Fruit fly (Drosophila melanogaster) whole organism, adult: ENCODE data around the gene CG7320.

Experiments used
- CG11617 ChIP-seq: fragments of 200-800 bp; sonication (Bioruptor generic); optimal IDR thresholded peaks from 2 replicates; lab custom pipeline; 2017; ENCODE audit warnings: mild to moderate bottlenecking, missing biosample characterization, missing genetic modification reagents, missing genetic modification characterization
- CG14711 ChIP-seq: fragments of 200-800 bp; sonication (Bioruptor generic); optimal IDR thresholded peaks from 2 replicates; lab custom pipeline; 2018; ENCODE audit warnings: missing biosample characterization, mild to moderate bottlenecking, missing genetic modification characterization, moderate library complexity
- CG1620 ChIP-seq: fragments of 200-800 bp; sonication (Bioruptor generic); optimal IDR thresholded peaks from 2 replicates; lab custom pipeline; 2016; ENCODE audit warnings: missing biosample characterization, missing genetic modification characterization
- CG33017 ChIP-seq: fragments of 200-800 bp; sonication (Bioruptor generic); optimal IDR thresholded peaks from 2 replicates; lab custom pipeline; 2018; ENCODE audit warnings: missing biosample characterization, mild to moderate bottlenecking, missing genetic modification characterization, moderate library complexity
- CG5204 ChIP-seq: fragments of 200-800 bp; sonication (Bioruptor generic); optimal IDR thresholded peaks from 2 replicates; lab custom pipeline; 2016; ENCODE audit warnings: missing biosample characterization, missing genetic modification characterization
- CG7045 ChIP-seq: fragments of 200-800 bp; sonication (Bioruptor generic); optimal IDR thresholded peaks from 2 replicates; lab custom pipeline; 2017; ENCODE audit warnings: missing biosample characterization, mild to moderate bottlenecking, missing genetic modification characterization
- CG7101 ChIP-seq: fragments of 200-800 bp; sonication (Bioruptor generic); optimal IDR thresholded peaks from 2 replicates; lab custom pipeline; 2018; ENCODE audit warnings: missing biosample characterization, mild to moderate bottlenecking, missing genetic modification characterization, moderate library complexity
- Crg-1 ChIP-seq: fragments of 200-800 bp; sonication (Bioruptor generic); optimal IDR thresholded peaks from 2 replicates; lab custom pipeline; 2016; ENCODE audit warnings: missing biosample characterization, missing genetic modification characterization
- Hr96 ChIP-seq: fragments of 200-800 bp; sonication (Bioruptor generic); optimal IDR thresholded peaks from 2 replicates; lab custom pipeline; 2016; ENCODE audit warnings: missing biosample characterization, missing genetic modification characterization
- Mnt ChIP-seq: fragments of 200-800 bp; sonication (Bioruptor generic); optimal IDR thresholded peaks from 2 replicates; lab custom pipeline; 2016; ENCODE audit warnings: missing biosample characterization, mild to moderate bottlenecking, missing genetic modification characterization
- bab1 ChIP-seq: fragments of 200-800 bp; sonication (Bioruptor generic); optimal IDR thresholded peaks from 3 replicates; lab custom pipeline; 2019; ENCODE audit warnings: missing biosample characterization, mild to moderate bottlenecking, missing genetic modification characterization, moderate library complexity
- kay ChIP-seq: fragments of 200-800 bp; sonication (Bioruptor generic); peaks from one replicate; lab custom pipeline; 2016; ENCODE audit warnings: missing biosample characterization, missing genetic modification characterization, borderline replicate concordance
- tj ChIP-seq: fragments of 200-800 bp; sonication (Bioruptor generic); optimal IDR thresholded peaks from 3 replicates; lab custom pipeline; 2017; ENCODE audit warnings: missing biosample characterization, mild to moderate bottlenecking, missing genetic modification characterization, moderate library complexity

DNA sequence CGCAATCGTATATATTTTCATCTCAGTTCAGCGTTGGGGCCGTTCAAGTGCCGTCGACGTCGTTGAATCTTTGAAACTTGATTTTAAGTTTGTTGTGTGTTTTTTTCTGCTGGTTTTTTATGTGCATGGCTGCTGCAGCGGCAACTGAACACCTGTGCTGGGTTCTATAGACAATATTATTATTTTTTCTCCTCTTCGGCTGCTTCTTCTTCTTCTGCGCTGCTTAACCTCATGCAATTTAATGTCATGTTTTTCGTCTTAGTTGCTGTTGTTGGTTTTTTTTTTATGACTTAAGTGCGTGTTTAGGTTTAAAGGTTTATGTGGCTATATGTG lies 35.3 kb downstream of the CG7320 start:
- TF ChIP-seq CG1620 (GFP tag; lab: Kevin White, UChicago), result no peak
- no peak for TF ChIP-seq CG7101 (tag; lab: Kevin White, UChicago)
- TF ChIP-seq kay (GFP tag; lab: Kevin White, UChicago), result no peak
- TF ChIP-seq CG33017, result no peak
- no peak for TF ChIP-seq CG11617 (GFP tag; lab: Kevin White, UChicago)
- no peak for TF ChIP-seq Hr96 (GFP tag; lab: Kevin White, UChicago)
- no peak for TF ChIP-seq CG7045
- no peak for TF ChIP-seq CG14711 (tag; lab: Kevin White, UChicago)
- TF ChIP-seq Mnt (GFP tag; lab: Kevin White, UChicago), result no peak
- TF ChIP-seq CG5204 (GFP tag; lab: Kevin White, UChicago), result no peak
- no peak for TF ChIP-seq bab1
- no peak for TF ChIP-seq tj (GFP tag; lab: Kevin White, UChicago)
- no peak for TF ChIP-seq Crg-1 (GFP tag; lab: Kevin White, UChicago)
